Worm (Caenorhabditis elegans): Measurements from ENCODE around the gene nhr-41.

Gene nhr-41

DNA sequence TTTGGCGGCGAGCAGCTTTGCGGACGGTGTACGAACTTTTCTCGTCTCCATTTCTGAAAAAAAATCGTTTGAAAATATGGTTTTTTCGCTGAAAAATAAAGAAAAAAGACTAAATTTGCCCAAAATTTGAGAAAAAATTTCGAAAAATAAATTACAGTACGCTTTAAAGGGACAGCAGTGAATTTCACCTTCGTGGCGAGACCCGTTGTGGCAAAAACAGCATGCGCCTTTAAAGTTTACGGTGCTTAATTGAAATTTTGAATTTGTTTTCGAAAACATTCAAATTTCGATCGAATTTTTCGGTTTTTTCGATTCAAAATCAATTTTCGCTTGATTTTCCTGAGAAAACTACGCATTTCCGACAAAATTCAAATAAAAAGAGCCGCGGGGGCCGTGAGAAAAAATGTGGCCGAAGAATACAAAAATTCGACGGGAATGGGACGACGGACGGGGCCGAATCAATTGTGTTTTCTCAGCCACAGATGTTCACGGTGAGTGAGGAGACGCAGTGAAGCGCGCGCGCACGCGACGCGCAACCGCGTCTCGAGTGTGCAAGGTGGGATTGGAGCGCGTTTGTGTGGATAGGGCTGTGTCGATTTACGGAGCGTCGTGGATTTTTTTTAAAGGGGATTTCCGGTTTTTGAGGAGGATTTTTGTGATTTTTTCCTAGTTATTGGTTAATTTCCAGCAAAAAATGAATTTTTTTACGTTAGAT is 33.9 kb downstream of the nhr-41 start, which contains the start of gene Y77E11A.7 (continued):
- no peak; the same call in 1 of the 2 replicates for TF ChIP-seq Y48G9A.11 (GFP tag; IDR thresholded peaks at IDR 0.05)
- peak in 1 of 2 experiments; percentile 92 for TF ChIP-seq hif-1 (tag; optimal IDR thresholded peaks at IDR 0.05)
- peak; percentile 79 for TF ChIP-seq dpl-1 (GFP tag; optimal IDR thresholded peaks at IDR 0.05)
- no peak for TF ChIP-seq egl-43 (GFP tag; IDR thresholded peaks at IDR 0.05)
- TF ChIP-seq ceh-28 (tag; optimal IDR thresholded peaks at IDR 0.05), result peak; percentile 39
- TF ChIP-seq mxl-2 (GFP tag; conservative IDR thresholded peaks at IDR 0.05), result no peak
- TF ChIP-seq nhr-41 (GFP tag; IDR thresholded peaks at IDR 0.05), result no peak
- peak; percentile 89 for TF ChIP-seq mep-1 (tag; optimal IDR thresholded peaks at IDR 0.05)
- TF ChIP-seq zip-11 (GFP tag; IDR thresholded peaks at IDR 0.05), result no peak
- TF ChIP-seq daf-8 (GFP tag; IDR thresholded peaks at IDR 0.05), result no peak
- no peak for TF ChIP-seq daf-16 (GFP tag; optimal IDR thresholded peaks at IDR 0.05)
- TF ChIP-seq daf-16 (tag; optimal IDR thresholded peaks at IDR 0.05), result peak; percentile 62
- TF ChIP-seq F26F4.8 (GFP tag; conservative IDR thresholded peaks at IDR 0.05), result no peak
- peak; percentile 91 for TF ChIP-seq mes-2 (tag; optimal IDR thresholded peaks at IDR 0.05; ENCODE audit: poor library complexity, severe bottlenecking)
- TF ChIP-seq madf-5 (GFP tag; IDR thresholded peaks at IDR 0.05), result 0 out of 4 replicates have a peak, but pooled peaks of 1 of the 2 experiments have one; percentile 37
- TF ChIP-seq nhr-42 (GFP tag; IDR thresholded peaks at IDR 0.05), result peak; percentile 60; the same call in 1 of the 2 replicates
- no peak for TF ChIP-seq T20F7.1 (GFP tag; optimal IDR thresholded peaks at IDR 0.05)
- TF ChIP-seq skn-1 (tag; optimal IDR thresholded peaks at IDR 0.05), result no peak
- TF ChIP-seq tag-97 (GFP tag; IDR thresholded peaks at IDR 0.05), result no peak
- peak; percentile 72 to 88 for TF ChIP-seq mdl-1 (tag; optimal IDR thresholded peaks at IDR 0.05)
- TF ChIP-seq nhr-6 (tag; optimal IDR thresholded peaks at IDR 0.05), result peak; percentile 70
- TF ChIP-seq D1046.2 (GFP tag; IDR thresholded peaks at IDR 0.05), result no peak
- peak; percentile 96 for TF ChIP-seq lin-13 (GFP tag; optimal IDR thresholded peaks at IDR 0.05)
- peak; percentile 67 for TF ChIP-seq unc-130 (GFP tag; optimal IDR thresholded peaks at IDR 0.05)
- peak; percentile 24 for TF ChIP-seq zfp-2 (tag; optimal IDR thresholded peaks at IDR 0.05)
- TF ChIP-seq Y75B8A.6 (GFP tag; IDR thresholded peaks at IDR 0.05), result no peak
- TF ChIP-seq dmd-9 (GFP tag; IDR thresholded peaks at IDR 0.05), result peak; percentile 60; the same call in 1 of the 2 replicates
- TF ChIP-seq zip-2 (tag; optimal IDR thresholded peaks at IDR 0.05), result no peak
- TF ChIP-seq F10B5.3 (tag; optimal IDR thresholded peaks at IDR 0.05), result no peak
- peak; percentile 84 for TF ChIP-seq nhr-11 (tag; optimal IDR thresholded peaks at IDR 0.05)
- peak; percentile 91 for TF ChIP-seq nhr-77 (tag; optimal IDR thresholded peaks at IDR 0.05)
- no peak for TF ChIP-seq ces-1 (GFP tag; optimal IDR thresholded peaks at IDR 0.05)
- no peak for TF ChIP-seq ztf-7 (tag; optimal IDR thresholded peaks at IDR 0.05)
- peak; percentile 77 for TF ChIP-seq set-16 (GFP tag; IDR thresholded peaks at IDR 0.05)
- peak; percentile 43 for TF ChIP-seq pqm-1 (tag; optimal IDR thresholded peaks at IDR 0.05)
- no peak for TF ChIP-seq cey-2 (tag; optimal IDR thresholded peaks at IDR 0.05; ENCODE audit: borderline replicate concordance, insufficient read depth)
- no peak for TF ChIP-seq nhr-111 (GFP tag; optimal IDR thresholded peaks at IDR 0.05)
- peak; percentile 60 for TF ChIP-seq R02D3.7 (tag; optimal IDR thresholded peaks at IDR 0.05)
- TF ChIP-seq gei-8 (GFP tag; optimal IDR thresholded peaks at IDR 0.05), result no peak
- TF ChIP-seq lin-38 (GFP tag; IDR thresholded peaks at IDR 0.05), result peak; percentile 92
- TF ChIP-seq hlh-11 (tag; optimal IDR thresholded peaks at IDR 0.05), result peak; percentile 94
- no peak for TF ChIP-seq saeg-2 (GFP tag; IDR thresholded peaks at IDR 0.05)
- peak; percentile 37; the same call in 1 of the 2 replicates for TF ChIP-seq arid-1 (GFP tag; conservative IDR thresholded peaks at IDR 0.05)
- peak; percentile 99 for TF ChIP-seq aha-1 (tag)
- TF ChIP-seq zfp-3 (GFP tag; conservative IDR thresholded peaks at IDR 0.05), result no peak; the same call in 1 of the 2 replicates
- TF ChIP-seq ctbp-1 (GFP tag; IDR thresholded peaks at IDR 0.05), result no peak
- peak; percentile 26 for TF ChIP-seq nhr-48 (tag; optimal IDR thresholded peaks at IDR 0.05)
- no peak for TF ChIP-seq Y105C5A.15 (GFP tag; IDR thresholded peaks at IDR 0.05)
- TF ChIP-seq ztf-11 (tag; optimal IDR thresholded peaks at IDR 0.05), result no peak
- TF ChIP-seq lim-7 (GFP tag; IDR thresholded peaks at IDR 0.05), result no peak

All from whole organism, L4 larva.